Fruit fly (Drosophila melanogaster): Measurements from ENCODE around the gene Cse1.

Cse1 gene

DNA sequence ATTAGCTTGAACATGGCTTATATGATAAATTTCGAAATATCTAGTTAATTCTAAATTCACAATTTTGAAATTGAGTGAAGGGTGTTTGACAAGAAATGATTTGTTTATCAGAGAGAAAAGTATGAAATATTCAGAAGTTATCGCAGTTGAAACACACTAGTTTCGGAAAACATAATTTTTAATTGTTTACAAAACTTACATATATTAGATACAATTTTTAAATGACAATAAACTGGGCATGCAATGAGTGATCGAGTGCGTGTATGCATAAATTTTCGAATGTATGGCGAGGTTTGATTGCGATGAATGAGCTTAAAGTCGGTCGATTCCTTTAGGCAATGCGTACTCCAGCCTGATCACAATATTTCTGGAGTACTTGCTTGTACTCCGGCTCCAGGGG is 4.0 kb downstream of the Cse1 start, which contains the start of gene CG13280:
Gene CG13280, minus strand, starts transcription at position 101 of the 400 bp plus-strand sequence.
- TF ChIP-seq Mnt (GFP tag; optimal IDR thresholded peaks at IDR 0.05) (no peak), Hr96 (GFP tag; optimal IDR thresholded peaks at IDR 0.05) (no peak), kay (GFP tag; ENCODE audit: borderline replicate concordance) (no peak), Crg-1 (GFP tag; optimal IDR thresholded peaks at IDR 0.05) (no peak), bab1 (GFP tag; optimal IDR thresholded peaks at IDR 0.05) (no peak), Clk (GFP tag; optimal IDR thresholded peaks at IDR 0.05) (no peak), CG11617 (GFP tag; optimal IDR thresholded peaks at IDR 0.05) (no peak), CG5204 (GFP tag; optimal IDR thresholded peaks at IDR 0.05) (no peak), cnc (optimal IDR thresholded peaks at IDR 0.05) (no peak), CG7101 (tag; optimal IDR thresholded peaks at IDR 0.05) (no peak), tj (GFP tag; optimal IDR thresholded peaks at IDR 0.05) (no peak), pad (GFP tag; optimal IDR thresholded peaks at IDR 0.05) (no peak), cic (GFP tag; optimal IDR thresholded peaks at IDR 0.05) (no peak)

DNA sequence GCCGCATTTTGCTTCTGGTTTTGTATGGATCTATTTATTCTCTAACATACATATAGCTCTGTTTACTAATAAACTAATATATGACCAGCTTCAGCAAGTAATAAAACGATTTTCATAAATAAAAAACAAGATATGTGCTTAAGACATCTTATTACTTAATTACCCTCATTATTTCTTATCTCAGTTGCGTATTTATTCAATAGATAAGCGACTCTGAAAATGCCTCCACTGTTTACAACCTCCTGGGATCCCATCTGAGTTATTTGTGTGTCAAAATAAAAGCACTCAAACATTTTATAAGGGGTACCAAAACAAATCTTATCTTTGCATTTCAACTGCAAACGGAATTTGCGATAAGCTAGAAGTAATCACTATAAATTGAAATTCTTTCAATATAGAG is 5.3 kb downstream of the Cse1 start:
- peak; percentile 92 for TF ChIP-seq kay (GFP tag; ENCODE audit: borderline replicate concordance)
- TF ChIP-seq toe (GFP tag; optimal IDR thresholded peaks at IDR 0.05) = peak; percentile 1
- TF ChIP-seq CG1620 (GFP tag; optimal IDR thresholded peaks at IDR 0.05) = no peak
- peak; percentile 78 for TF ChIP-seq cic (GFP tag; optimal IDR thresholded peaks at IDR 0.05)
- peak; percentile 23 for TF ChIP-seq bab1 (GFP tag; optimal IDR thresholded peaks at IDR 0.05)
- TF ChIP-seq Crg-1 (GFP tag; optimal IDR thresholded peaks at IDR 0.05) = no peak
- no peak for TF ChIP-seq tj (GFP tag; optimal IDR thresholded peaks at IDR 0.05)
- TF ChIP-seq ovo (GFP tag; optimal IDR thresholded peaks at IDR 0.05) = peak; percentile 20
- TF ChIP-seq CG33017 (tag; optimal IDR thresholded peaks at IDR 0.05) = peak; percentile 82
- TF ChIP-seq Clk (GFP tag; optimal IDR thresholded peaks at IDR 0.05) = no peak
- TF ChIP-seq CG7101 (tag; optimal IDR thresholded peaks at IDR 0.05) = peak; percentile 50
- peak; percentile 32 for TF ChIP-seq pad (GFP tag; optimal IDR thresholded peaks at IDR 0.05)
- peak; percentile 54 for TF ChIP-seq CG11617 (GFP tag; optimal IDR thresholded peaks at IDR 0.05)
- TF ChIP-seq CG12768 (GFP tag; optimal IDR thresholded peaks at IDR 0.05) = peak; percentile 59
- TF ChIP-seq CG7045 (GFP tag; optimal IDR thresholded peaks at IDR 0.05) = peak; percentile 76
- TF ChIP-seq Mnt (GFP tag; optimal IDR thresholded peaks at IDR 0.05) = no peak
- no peak for TF ChIP-seq Hr96 (GFP tag; optimal IDR thresholded peaks at IDR 0.05)
- TF ChIP-seq cnc (optimal IDR thresholded peaks at IDR 0.05) = no peak
- peak; percentile 31 for TF ChIP-seq CG5204 (GFP tag; optimal IDR thresholded peaks at IDR 0.05)
- TF ChIP-seq CG14711 (tag; optimal IDR thresholded peaks at IDR 0.05) = peak; percentile 33

DNA sequence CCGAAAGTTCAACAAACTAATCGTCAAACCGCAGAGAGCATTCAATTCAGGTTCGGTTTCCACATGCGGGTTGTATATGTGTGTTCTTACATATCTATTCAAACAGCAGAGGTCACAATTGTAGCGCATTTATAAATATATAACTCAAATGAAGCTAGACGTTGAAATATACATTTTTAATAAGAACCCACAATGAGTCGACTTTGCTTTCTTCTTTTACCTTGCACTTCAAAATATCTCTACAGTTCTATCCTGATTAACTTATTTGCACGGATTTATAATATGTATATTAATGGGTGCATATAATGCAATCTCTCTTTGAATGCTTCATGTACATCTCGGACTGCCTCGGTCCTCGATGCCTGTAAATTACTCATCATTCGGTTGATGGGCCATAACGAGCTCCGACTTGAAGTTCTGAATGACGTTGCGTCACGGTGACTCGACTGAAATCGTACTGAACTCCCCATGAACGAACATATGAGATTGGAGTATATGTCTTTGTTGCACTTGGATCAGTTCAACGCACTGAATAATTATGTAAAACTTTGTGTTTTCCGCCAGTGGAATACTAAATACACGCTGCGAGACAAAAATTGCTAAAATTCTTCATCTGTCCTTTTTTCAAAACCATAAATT is 6.6 kb downstream of the Cse1 start:
- peak; percentile 23 for TF ChIP-seq CG33017 (tag; optimal IDR thresholded peaks at IDR 0.05)
- TF ChIP-seq Hr96 (GFP tag; optimal IDR thresholded peaks at IDR 0.05) = no peak
- peak; percentile 46 for TF ChIP-seq kay (GFP tag; ENCODE audit: borderline replicate concordance)
- no peak for TF ChIP-seq CG5204 (GFP tag; optimal IDR thresholded peaks at IDR 0.05)
- no peak for TF ChIP-seq CG11617 (GFP tag; optimal IDR thresholded peaks at IDR 0.05)
- TF ChIP-seq tj (GFP tag; optimal IDR thresholded peaks at IDR 0.05) = no peak
- TF ChIP-seq CG7101 (tag; optimal IDR thresholded peaks at IDR 0.05) = no peak
- TF ChIP-seq CG7045 (GFP tag; optimal IDR thresholded peaks at IDR 0.05) = peak; percentile 2
- peak in 1 of 2 experiments; percentile 91 for TF ChIP-seq cnc (optimal IDR thresholded peaks at IDR 0.05)
- peak; percentile 1 for TF ChIP-seq Mnt (GFP tag; optimal IDR thresholded peaks at IDR 0.05)
- TF ChIP-seq CG1620 (GFP tag; optimal IDR thresholded peaks at IDR 0.05) = no peak
- peak; percentile 14 for TF ChIP-seq CG14711 (tag; optimal IDR thresholded peaks at IDR 0.05)

DNA sequence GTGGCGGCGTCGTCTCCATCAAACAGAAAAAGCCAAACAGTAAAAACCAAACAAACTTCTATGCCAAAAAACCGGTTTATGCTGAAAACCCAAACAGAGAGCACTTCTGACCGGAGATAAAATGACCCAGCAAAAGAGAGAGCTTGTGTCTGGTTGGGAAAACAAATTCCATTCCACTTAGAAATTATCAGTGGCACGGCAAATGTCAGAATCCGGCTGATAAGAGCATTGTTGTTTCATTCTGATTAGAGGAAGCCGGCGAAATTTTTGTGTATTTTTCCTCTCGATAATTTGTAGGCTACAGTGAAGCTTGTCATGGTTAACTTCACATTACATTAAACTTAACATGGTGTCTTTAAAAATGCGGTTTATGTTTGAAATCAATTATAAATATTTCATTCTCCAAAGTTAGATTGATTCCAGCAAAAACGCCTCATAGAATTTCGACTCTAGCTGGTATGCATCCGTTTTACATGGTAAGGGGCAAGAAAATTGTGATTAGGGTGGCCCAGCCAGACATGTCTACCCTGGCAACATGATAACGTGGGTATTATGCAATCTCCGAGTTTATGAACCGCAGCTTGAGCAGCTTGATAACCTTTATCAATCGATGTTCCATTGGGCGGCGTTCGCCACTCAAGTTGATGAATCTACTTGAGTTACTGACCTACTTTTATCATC is 7.4 kb downstream of the Cse1 start:
- no peak for TF ChIP-seq CG14711 (tag; optimal IDR thresholded peaks at IDR 0.05)
- no peak for TF ChIP-seq Clk (GFP tag; optimal IDR thresholded peaks at IDR 0.05)
- TF ChIP-seq Mnt (GFP tag; optimal IDR thresholded peaks at IDR 0.05) = no peak
- TF ChIP-seq toe (GFP tag; optimal IDR thresholded peaks at IDR 0.05) = no peak

DNA sequence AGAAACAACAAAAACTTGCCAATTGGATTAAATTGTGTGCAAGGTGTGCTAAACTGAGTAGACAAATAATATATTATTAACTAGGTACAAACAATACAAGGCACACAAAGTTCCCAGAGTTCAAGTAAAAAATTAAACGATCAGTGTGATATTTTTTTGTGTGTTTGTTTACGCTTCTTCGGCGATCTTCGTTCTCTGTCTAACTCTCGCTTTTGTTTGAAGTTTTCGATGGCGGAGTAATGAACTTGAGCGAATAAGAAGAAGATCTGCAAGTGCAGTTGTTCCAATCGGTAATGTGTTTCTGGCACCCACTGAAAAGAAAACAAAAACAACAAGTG is 8.3 kb downstream of the Cse1 start:
- TF ChIP-seq Clk (GFP tag; optimal IDR thresholded peaks at IDR 0.05) (no peak), tj (GFP tag; optimal IDR thresholded peaks at IDR 0.05) (peak; percentile 31)

DNA sequence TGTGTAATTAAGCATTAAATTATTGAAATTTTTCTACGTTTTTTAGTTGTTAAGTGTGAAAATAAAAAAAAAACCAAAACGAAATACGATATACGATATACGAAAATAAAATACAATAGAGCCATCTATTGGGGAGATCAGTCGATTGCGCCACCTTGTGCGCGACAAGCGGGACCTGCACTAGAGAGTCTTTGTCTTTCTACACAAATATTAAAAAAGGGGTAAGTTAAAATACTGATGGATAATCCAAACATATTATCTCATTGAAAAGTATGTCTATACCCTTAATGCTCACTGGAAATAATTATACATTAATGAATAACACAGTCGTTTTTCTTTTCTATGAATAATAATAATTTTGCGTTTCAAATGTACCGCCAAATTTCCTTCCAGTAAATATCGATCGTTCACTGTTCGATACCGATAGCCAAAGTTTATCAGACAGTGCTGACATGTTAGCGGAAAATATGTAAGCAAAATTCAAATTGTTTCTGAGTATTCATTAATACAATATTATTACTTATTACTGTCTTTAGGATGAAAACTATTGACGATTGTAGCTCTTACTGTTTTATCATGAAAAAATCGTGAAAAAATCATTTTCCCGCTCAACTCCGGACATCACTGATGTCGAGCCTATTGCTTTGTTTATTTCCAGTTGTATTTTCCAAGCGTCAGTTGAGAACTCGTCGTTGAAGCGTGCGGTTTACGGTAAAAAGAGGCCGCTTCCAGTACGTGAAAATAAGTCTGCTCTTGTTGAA is 8.8 kb downstream of the Cse1 start, which contains the start of gene mdy:
Gene mdy, plus strand, starts transcription at position 672 of the 761 bp plus-strand sequence.
- TF ChIP-seq CG33017 (tag; optimal IDR thresholded peaks at IDR 0.05) (peak; percentile 13), Hr96 (GFP tag; optimal IDR thresholded peaks at IDR 0.05) (peak; percentile 57), Mnt (GFP tag; optimal IDR thresholded peaks at IDR 0.05) (peak; percentile 79), Crg-1 (GFP tag; optimal IDR thresholded peaks at IDR 0.05) (no peak), pad (GFP tag; optimal IDR thresholded peaks at IDR 0.05) (peak; percentile 64), CG11617 (GFP tag; optimal IDR thresholded peaks at IDR 0.05) (peak; percentile 27), cnc (optimal IDR thresholded peaks at IDR 0.05) (no peak), ovo (GFP tag; optimal IDR thresholded peaks at IDR 0.05) (peak; percentile 25), kay (GFP tag; ENCODE audit: borderline replicate concordance) (peak; percentile 92), CG5204 (GFP tag; optimal IDR thresholded peaks at IDR 0.05) (peak; percentile 70), bab1 (GFP tag; optimal IDR thresholded peaks at IDR 0.05) (peak; percentile 65), toe (GFP tag; optimal IDR thresholded peaks at IDR 0.05) (peak; percentile 28), cic (GFP tag; optimal IDR thresholded peaks at IDR 0.05) (peak; percentile 1), CG1620 (GFP tag; optimal IDR thresholded peaks at IDR 0.05) (peak; percentile 35), tj (GFP tag; optimal IDR thresholded peaks at IDR 0.05) (no peak), CG7101 (tag; optimal IDR thresholded peaks at IDR 0.05) (peak; percentile 13), CG7045 (GFP tag; optimal IDR thresholded peaks at IDR 0.05) (no peak), Clk (GFP tag; optimal IDR thresholded peaks at IDR 0.05) (no peak), CG14711 (tag; optimal IDR thresholded peaks at IDR 0.05) (peak; percentile 27), CG12768 (GFP tag; optimal IDR thresholded peaks at IDR 0.05) (no peak)
